Worm (Caenorhabditis elegans) whole organism, late embryonic: ENCODE results near the gene ZK1010.4.
A peak's percentile ranks its signal among the peaks of the same experiment; 100 is the strongest.

Source experiments
- C38D4.7 ChIP-seq: fragments of 200-800 bp; sonication (Bioruptor generic); optimal IDR thresholded peaks from 2 replicates; lab custom pipeline; 2018; ENCODE audit warnings: mild to moderate bottlenecking, missing genetic modification characterization, moderate library complexity, missing compliant biosample characterization
- F13H6.1 ChIP-seq: sonication (generic microtip); optimal IDR thresholded peaks from 2 replicates; lab custom pipeline; 2016; ENCODE audit warnings: missing genetic modification characterization, missing compliant biosample characterization
- K02D7.2 ChIP-seq: sonication (generic microtip); optimal IDR thresholded peaks from 2 replicates; lab custom pipeline; 2017; ENCODE audit warnings: mild to moderate bottlenecking, missing genetic modification characterization, missing compliant biosample characterization
- K09A11.1 ChIP-seq: sonication (generic microtip); optimal IDR thresholded peaks from 2 replicates; lab custom pipeline; 2017; ENCODE audit warnings: antibody characterized with exemption, mild to moderate bottlenecking, missing genetic modification characterization, missing compliant biosample characterization; ENCODE audit not compliant: insufficient read depth
- T23F11.4 ChIP-seq: fragments of 200-800 bp; sonication (Bioruptor generic); optimal IDR thresholded peaks from 2 replicates; lab custom pipeline; 2018; ENCODE audit warnings: mild to moderate bottlenecking, missing genetic modification characterization, missing compliant biosample characterization
- Y22D7AL.16 ChIP-seq: sonication (generic microtip); optimal IDR thresholded peaks from 2 replicates; lab custom pipeline; 2016; ENCODE audit warnings: missing genetic modification characterization, missing compliant biosample characterization
- ahr-1 ChIP-seq: sonication (generic microtip); optimal IDR thresholded peaks from 2 replicates; lab custom pipeline; 2016; ENCODE audit warnings: missing genetic modification characterization, missing compliant biosample characterization
- ama-1 ChIP-seq: fragments of 150-350 bp; optimal IDR thresholded peaks from 2 replicates; lab custom pipeline; 2014
- ceh-19 ChIP-seq: fragments of 200-800 bp; sonication (Bioruptor generic); optimal IDR thresholded peaks from 2 replicates; lab custom pipeline; 2018; ENCODE audit warnings: mild to moderate bottlenecking, missing genetic modification characterization, missing compliant biosample characterization
- ceh-2 ChIP-seq: sonication (generic microtip); optimal IDR thresholded peaks from 2 replicates; lab custom pipeline; 2016; ENCODE audit warnings: missing genotype, missing genetic modification characterization, missing compliant biosample characterization
- ceh-24 ChIP-seq: sonication (generic microtip); optimal IDR thresholded peaks from 2 replicates; lab custom pipeline; 2016; ENCODE audit warnings: mild to moderate bottlenecking, missing genetic modification characterization, missing compliant biosample characterization
- ceh-31 ChIP-seq: sonication (generic microtip); optimal IDR thresholded peaks from 2 replicates; lab custom pipeline; 2016; ENCODE audit warnings: missing genetic modification characterization, missing compliant biosample characterization
- ceh-48 ChIP-seq: sonication (generic microtip); optimal IDR thresholded peaks from 2 replicates; lab custom pipeline; 2016; ENCODE audit warnings: missing genetic modification characterization, inconsistent platforms, missing compliant biosample characterization
- ceh-6 ChIP-seq: fragments of 200-800 bp; sonication (Bioruptor generic); optimal IDR thresholded peaks from 2 replicates; lab custom pipeline; 2018; ENCODE audit warnings: mild to moderate bottlenecking, missing genetic modification characterization, missing compliant biosample characterization
- ceh-9 ChIP-seq: sonication (generic microtip); optimal IDR thresholded peaks from 2 replicates; lab custom pipeline; 2016; ENCODE audit warnings: mild to moderate bottlenecking, missing genetic modification characterization, inconsistent platforms, missing compliant biosample characterization
- che-1 ChIP-seq: sonication (generic microtip); optimal IDR thresholded peaks from 2 replicates; lab custom pipeline; 2016; ENCODE audit warnings: mild to moderate bottlenecking, missing genetic modification characterization, missing compliant biosample characterization
- dve-1 ChIP-seq: sonication (generic microtip); optimal IDR thresholded peaks from 2 replicates; lab custom pipeline; 2017; ENCODE audit warnings: antibody characterized with exemption, mild to moderate bottlenecking, missing genetic modification characterization, missing compliant biosample characterization
- ets-4 ChIP-seq: sonication (generic microtip); optimal IDR thresholded peaks from 2 replicates; lab custom pipeline; 2016; ENCODE audit warnings: missing genetic modification characterization, missing compliant biosample characterization
- eyg-1 ChIP-seq: sonication (generic microtip); optimal IDR thresholded peaks from 2 replicates; lab custom pipeline; 2016; ENCODE audit warnings: missing genotype, missing genetic modification characterization, missing compliant biosample characterization
- fax-1 ChIP-seq: sonication (generic microtip); optimal IDR thresholded peaks from 2 replicates; lab custom pipeline; 2016; ENCODE audit warnings: missing genotype, missing genetic modification characterization, missing compliant biosample characterization
- fkh-10 ChIP-seq: fragments of 150-350 bp; optimal IDR thresholded peaks from 2 replicates; lab custom pipeline; 2014; ENCODE audit warnings: missing biosample characterization, missing genetic modification reagents, missing genetic modification characterization
- gmeb-2 ChIP-seq: sonication (generic microtip); optimal IDR thresholded peaks from 2 replicates; lab custom pipeline; 2016; ENCODE audit warnings: missing genetic modification characterization, inconsistent platforms, missing compliant biosample characterization
- hlh-13 ChIP-seq: fragments of 200-800 bp; sonication (Bioruptor generic); optimal IDR thresholded peaks from 2 replicates; lab custom pipeline; 2018; ENCODE audit warnings: mild to moderate bottlenecking, missing genetic modification characterization, missing compliant biosample characterization
- hlh-30 ChIP-seq: sonication (generic microtip); optimal IDR thresholded peaks from 2 replicates; lab custom pipeline; 2017; ENCODE audit warnings: antibody characterized with exemption, missing genetic modification characterization, missing compliant biosample characterization; ENCODE audit not compliant: insufficient read depth
- hlh-6 ChIP-seq: sonication (generic microtip); optimal IDR thresholded peaks from 2 replicates; lab custom pipeline; 2016; ENCODE audit warnings: missing genotype, missing genetic modification characterization, missing compliant biosample characterization
- hlh-8 ChIP-seq: sonication (generic microtip); optimal IDR thresholded peaks from 2 replicates; lab custom pipeline; 2016; ENCODE audit warnings: missing genotype, missing genetic modification characterization, missing compliant biosample characterization
- lim-6 ChIP-seq: sonication (generic microtip); optimal IDR thresholded peaks from 2 replicates; lab custom pipeline; 2016; ENCODE audit warnings: missing genetic modification characterization, missing compliant biosample characterization
- lin-11 ChIP-seq: fragments of 200-800 bp; sonication (Bioruptor generic); optimal IDR thresholded peaks from 2 replicates; lab custom pipeline; 2018; ENCODE audit warnings: mild to moderate bottlenecking, missing genetic modification characterization, missing compliant biosample characterization
- madf-2 ChIP-seq: sonication (generic microtip); optimal IDR thresholded peaks from 2 replicates; lab custom pipeline; 2017; ENCODE audit warnings: missing genetic modification characterization, missing compliant biosample characterization
- mec-3 ChIP-seq: sonication (generic microtip); optimal IDR thresholded peaks from 2 replicates; lab custom pipeline; 2016; ENCODE audit warnings: borderline replicate concordance, missing genetic modification characterization, missing compliant biosample characterization
- nfya-1 ChIP-seq: sonication (generic microtip); optimal IDR thresholded peaks from 2 replicates; lab custom pipeline; 2017; ENCODE audit warnings: missing genetic modification characterization, mild to moderate bottlenecking, missing compliant biosample characterization, antibody characterized with exemption, moderate library complexity
- nhr-11 ChIP-seq: fragments of 150-350 bp; optimal IDR thresholded peaks from 2 replicates; lab custom pipeline; 2014; ENCODE audit warnings: missing biosample characterization, missing genetic modification characterization
- npax-4 ChIP-seq: sonication (generic microtip); optimal IDR thresholded peaks from 2 replicates; lab custom pipeline; 2016; ENCODE audit warnings: missing genetic modification characterization, missing compliant biosample characterization
- odd-2 ChIP-seq: sonication (generic microtip); optimal IDR thresholded peaks from 2 replicates; lab custom pipeline; 2017; ENCODE audit warnings: antibody characterized with exemption, mild to moderate bottlenecking, missing genetic modification characterization, missing compliant biosample characterization
- pag-3 ChIP-seq: sonication (generic microtip); optimal IDR thresholded peaks from 2 replicates; lab custom pipeline; 2016; ENCODE audit warnings: missing compliant biosample characterization, missing genetic modification characterization, borderline replicate concordance
- pqm-1 ChIP-seq: sonication (generic microtip); optimal IDR thresholded peaks from 2 replicates; lab custom pipeline; 2016; ENCODE audit warnings: missing genetic modification characterization, missing compliant biosample characterization
- pros-1 ChIP-seq: fragments of 150-350 bp; optimal IDR thresholded peaks from 2 replicates; lab custom pipeline; 2014; ENCODE audit warnings: missing biosample characterization, missing genetic modification reagents, missing genetic modification characterization
- ref-2 ChIP-seq: sonication (generic microtip); optimal IDR thresholded peaks from 2 replicates; lab custom pipeline; 2016; ENCODE audit warnings: missing genetic modification characterization, missing compliant biosample characterization
- rnt-1 ChIP-seq: sonication (generic microtip); optimal IDR thresholded peaks from 2 replicates; lab custom pipeline; 2016; ENCODE audit warnings: missing genetic modification characterization, missing compliant biosample characterization
- sdc-2 ChIP-seq: sonication (generic microtip); optimal IDR thresholded peaks from 2 replicates; lab custom pipeline; 2016; ENCODE audit warnings: missing genotype, missing genetic modification characterization, missing compliant biosample characterization
- sox-2 ChIP-seq: fragments of 200-800 bp; sonication (Bioruptor generic); IDR thresholded peaks from 2 replicates; pipeline ENCODE4 v1.3.6; 2022; ENCODE audit warnings: missing genetic modification reagents, missing genetic modification characterization, missing compliant biosample characterization
- sox-4 ChIP-seq: sonication (generic microtip); optimal IDR thresholded peaks from 2 replicates; lab custom pipeline; 2017; ENCODE audit warnings: mild to moderate bottlenecking, missing genetic modification characterization, inconsistent platforms, missing compliant biosample characterization
- syd-9 ChIP-seq: sonication (generic microtip); optimal IDR thresholded peaks from 2 replicates; lab custom pipeline; 2016; ENCODE audit warnings: mild to moderate bottlenecking, missing genetic modification characterization, moderate library complexity, missing compliant biosample characterization
- tbx-2 ChIP-seq: sonication (generic microtip); optimal IDR thresholded peaks from 2 replicates; lab custom pipeline; 2016; ENCODE audit warnings: missing genetic modification characterization, missing compliant biosample characterization
- tbx-7 ChIP-seq: sonication (generic microtip); optimal IDR thresholded peaks from 2 replicates; lab custom pipeline; 2016; ENCODE audit warnings: missing genotype, missing genetic modification characterization, missing compliant biosample characterization
- ttx-3 ChIP-seq: sonication (generic microtip); optimal IDR thresholded peaks from 2 replicates; lab custom pipeline; 2016; ENCODE audit warnings: missing genetic modification reagents, missing genetic modification characterization, missing compliant biosample characterization
- unc-3 ChIP-seq, 2 experiments: fragments of 200-800 bp in 1 of 2; sonication (Bioruptor generic) in 1 of 2; sonication (generic microtip) in 1 of 2; conservative IDR thresholded peaks in 1 of 2; optimal IDR thresholded peaks in 1 of 2; 2 replicates each; pipeline versions ENCODE4 v1.3.6 to Lab custom; 2016 to 2022; ENCODE audit warnings: missing compliant biosample characterization in 2 of 2, missing genetic modification characterization in 2 of 2, missing genetic modification reagents in 1 of 2
- unc-42 ChIP-seq: sonication (generic microtip); optimal IDR thresholded peaks from 2 replicates; lab custom pipeline; 2016; ENCODE audit warnings: missing genotype, missing genetic modification characterization, missing compliant biosample characterization
- unc-55 ChIP-seq: sonication (generic microtip); optimal IDR thresholded peaks from 2 replicates; lab custom pipeline; 2017; ENCODE audit warnings: missing biosample characterization, missing genetic modification reagents, missing genetic modification characterization
- ztf-16 ChIP-seq: sonication (generic microtip); optimal IDR thresholded peaks from 2 replicates; lab custom pipeline; 2017; ENCODE audit warnings: missing genetic modification characterization, missing compliant biosample characterization

ZK1010.4 gene

ce11 chrIII:13032429-13033018 is 51.7 kb downstream of the ZK1010.4 start:
- no peak for TF ChIP-seq dve-1 (tag; lab: Kevin White, UChicago)
- TF ChIP-seq sox-2 = no peak
- TF ChIP-seq unc-55 (GFP tag; lab: Kevin White, UChicago) = no peak
- TF ChIP-seq ztf-16 (tag; lab: Kevin White, UChicago) = no peak
- no peak for TF ChIP-seq hlh-8 (tag; lab: Kevin White, UChicago)
- no peak for TF ChIP-seq ahr-1 (tag; lab: Kevin White, UChicago)
- no peak for TF ChIP-seq tbx-7 (tag; lab: Kevin White, UChicago)
- TF ChIP-seq ceh-2 (tag; lab: Kevin White, UChicago) = no peak
- peak; percentile 13 for TF ChIP-seq C38D4.7 (GFP tag; lab: Kevin White, UChicago)
- no peak for TF ChIP-seq hlh-30
- no peak for TF ChIP-seq syd-9
- peak; percentile 10 for TF ChIP-seq sdc-2
- no peak for TF ChIP-seq pag-3 (tag; lab: Kevin White, UChicago)
- TF ChIP-seq fax-1 (tag; lab: Kevin White, UChicago) = no peak
- TF ChIP-seq eyg-1 (tag; lab: Kevin White, UChicago) = no peak
- peak; percentile 15 for TF ChIP-seq ceh-31
- no peak for TF ChIP-seq ceh-9 (tag; lab: Kevin White, UChicago)
- TF ChIP-seq ttx-3 = no peak
- TF ChIP-seq mec-3 (tag; lab: Kevin White, UChicago) = no peak
- TF ChIP-seq Y22D7AL.16 = no peak
- no peak for TF ChIP-seq pros-1 (tag; lab: Kevin White, UChicago)
- no peak for TF ChIP-seq unc-42 (tag; lab: Kevin White, UChicago)
- no peak for TF ChIP-seq ceh-48 (tag; lab: Kevin White, UChicago)
- TF ChIP-seq ets-4 (tag; lab: Kevin White, UChicago) = no peak
- no peak for TF ChIP-seq fkh-10
- no peak for TF ChIP-seq rnt-1
- TF ChIP-seq F13H6.1 (tag; lab: Kevin White, UChicago) = no peak
- TF ChIP-seq hlh-6 = no peak
- no peak for TF ChIP-seq unc-3 (GFP tag; conservative IDR thresholded peaks at IDR 0.05; lab: Robert Waterston, UW)
- no peak for TF ChIP-seq unc-3 (tag; optimal IDR thresholded peaks at IDR 0.05; lab: Kevin White, UChicago)
- no peak for TF ChIP-seq ceh-19 (GFP tag; lab: Kevin White, UChicago)
- TF ChIP-seq sox-4 = peak; percentile 39
- TF ChIP-seq lin-11 (tag; lab: Kevin White, UChicago) = no peak
- peak; percentile 83 for TF ChIP-seq K02D7.2 (tag; lab: Kevin White, UChicago)
- no peak for TF ChIP-seq nhr-11 (tag; lab: Kevin White, UChicago)
- no peak for TF ChIP-seq che-1 (tag; lab: Kevin White, UChicago)
- no peak for TF ChIP-seq T23F11.4 (GFP tag; lab: Kevin White, UChicago)
- TF ChIP-seq ceh-6 = no peak
- no peak for TF ChIP-seq pqm-1
- TF ChIP-seq gmeb-2 (tag; lab: Kevin White, UChicago) = peak; percentile 8
- TF ChIP-seq tbx-2 (tag; lab: Kevin White, UChicago) = no peak
- no peak for TF ChIP-seq K09A11.1 (tag; lab: Kevin White, UChicago)
- no peak for TF ChIP-seq ama-1
- TF ChIP-seq hlh-13 (GFP tag; lab: Kevin White, UChicago) = no peak
- no peak for TF ChIP-seq madf-2 (tag; lab: Kevin White, UChicago)
- no peak for TF ChIP-seq ceh-24 (tag; lab: Kevin White, UChicago)
- TF ChIP-seq lim-6 = peak; percentile 44
- no peak for TF ChIP-seq ref-2 (tag; lab: Kevin White, UChicago)
- no peak for TF ChIP-seq npax-4 (tag; lab: Kevin White, UChicago)
- TF ChIP-seq odd-2 (tag; lab: Kevin White, UChicago) = no peak
- no peak for TF ChIP-seq nfya-1 (tag; lab: Kevin White, UChicago)
